Fruit fly (Drosophila melanogaster): ENCODE measurements around the gene CG32485.

The CG32485 gene

dm6 chr3L:3101157-3101556 lies 51.0 kb downstream of the CG32485 start:
- TF ChIP-seq gl (tag; optimal IDR thresholded peaks at IDR 0.05) (peak; percentile 6), EcR (GFP tag; optimal IDR thresholded peaks at IDR 0.05) (peak; percentile 96), CG32121 (GFP tag; IDR thresholded peaks at IDR 0.05) (no peak), CG34367 (tag; optimal IDR thresholded peaks at IDR 0.05) (peak; percentile 1)

Data from whole organism, pupa.